Worm (Caenorhabditis elegans) whole organism, mixed stage, embryonic: ENCODE measurements around the gene Y39B6A.37.
"Not testable (repeated sequence)": the region's sequence is repeated elsewhere in the genome, so short reads cannot be mapped to it uniquely, and the experiment has no call there.

Experiments
- M03D4.4 ChIP-seq: sonication (generic microtip); optimal IDR thresholded peaks from 2 replicates; lab custom pipeline; 2017; ENCODE audit warnings: mild to moderate bottlenecking, missing genetic modification characterization, missing compliant biosample characterization
- blmp-1 ChIP-seq: fragments of 150-350 bp; optimal IDR thresholded peaks from 2 replicates; lab custom pipeline; 2014; ENCODE audit warnings: missing biosample characterization, missing genetic modification characterization
- ceh-39 ChIP-seq: fragments of 150-350 bp; optimal IDR thresholded peaks from 2 replicates; lab custom pipeline; 2014; ENCODE audit warnings: missing biosample characterization, missing genetic modification characterization
- ceh-83 ChIP-seq: fragments of 200-800 bp; sonication (Bioruptor generic); optimal IDR thresholded peaks from 2 replicates; lab custom pipeline; 2018; ENCODE audit warnings: mild to moderate bottlenecking, missing genetic modification characterization, missing compliant biosample characterization
- ces-1 ChIP-seq: fragments of 150-350 bp; optimal IDR thresholded peaks from 2 replicates; lab custom pipeline; 2014; ENCODE audit warnings: missing biosample characterization, missing genetic modification reagents, missing genetic modification characterization
- drap-1 ChIP-seq: fragments of 200-800 bp; sonication (Bioruptor generic); optimal IDR thresholded peaks from 3 replicates; lab custom pipeline; 2018; ENCODE audit warnings: mild to moderate bottlenecking, missing genetic modification characterization, missing compliant biosample characterization
- flh-1 ChIP-seq: fragments of 200-800 bp; sonication (Bioruptor generic); optimal IDR thresholded peaks from 2 replicates; lab custom pipeline; 2018; ENCODE audit warnings: mild to moderate bottlenecking, missing genetic modification characterization, moderate library complexity, missing compliant biosample characterization
- ham-2 ChIP-seq: fragments of 200-800 bp; sonication (Bioruptor generic); optimal IDR thresholded peaks from 2 replicates; lab custom pipeline; 2018; ENCODE audit warnings: mild to moderate bottlenecking, missing genetic modification characterization, missing compliant biosample characterization
- hlh-1 ChIP-seq: fragments of 150-350 bp; optimal IDR thresholded peaks from 2 replicates; lab custom pipeline; 2014; ENCODE audit warnings: missing biosample characterization, missing genetic modification reagents, missing genetic modification characterization
- lin-13 ChIP-seq: fragments of 150-350 bp; optimal IDR thresholded peaks from 2 replicates; lab custom pipeline; 2014; ENCODE audit warnings: missing biosample characterization, missing genetic modification characterization
- lin-32 ChIP-seq: fragments of 200-800 bp; sonication (Bioruptor generic); optimal IDR thresholded peaks from 2 replicates; lab custom pipeline; 2018; ENCODE audit warnings: mild to moderate bottlenecking, missing genetic modification characterization, missing compliant biosample characterization
- lsy-2 ChIP-seq: fragments of 150-350 bp; optimal IDR thresholded peaks from 2 replicates; lab custom pipeline; 2014; ENCODE audit warnings: missing biosample characterization, missing genetic modification characterization
- mab-5 ChIP-seq: fragments of 150-350 bp; optimal IDR thresholded peaks from 2 replicates; lab custom pipeline; 2014; ENCODE audit warnings: missing biosample characterization, missing genetic modification characterization
- mep-1 ChIP-seq: fragments of 150-350 bp; optimal IDR thresholded peaks from 2 replicates; lab custom pipeline; 2017; ENCODE audit warnings: missing biosample characterization, missing genetic modification reagents, missing genetic modification characterization, inconsistent platforms
- mls-2 ChIP-seq: sonication (generic microtip); optimal IDR thresholded peaks from 2 replicates; lab custom pipeline; 2016; ENCODE audit warnings: mild to moderate bottlenecking, missing genetic modification characterization, moderate library complexity, missing compliant biosample characterization
- nhr-12 ChIP-seq: fragments of 150-350 bp; optimal IDR thresholded peaks from 2 replicates; lab custom pipeline; 2014; ENCODE audit warnings: missing biosample characterization, missing genetic modification characterization
- nhr-2 ChIP-seq: fragments of 150-350 bp; optimal IDR thresholded peaks from 2 replicates; lab custom pipeline; 2014; ENCODE audit warnings: missing biosample characterization, missing genetic modification characterization
- nhr-237 ChIP-seq: fragments of 150-350 bp; optimal IDR thresholded peaks from 2 replicates; lab custom pipeline; 2014; ENCODE audit warnings: missing biosample characterization, missing genetic modification characterization
- nhr-28 ChIP-seq: fragments of 150-350 bp; optimal IDR thresholded peaks from 2 replicates; lab custom pipeline; 2014; ENCODE audit warnings: missing biosample characterization, missing genetic modification characterization
- nhr-76 ChIP-seq: sonication (generic microtip); optimal IDR thresholded peaks from 2 replicates; lab custom pipeline; 2017; ENCODE audit warnings: missing biosample characterization, missing genetic modification characterization
- sem-2 ChIP-seq: fragments of 200-800 bp; sonication (Bioruptor generic); optimal IDR thresholded peaks from 2 replicates; lab custom pipeline; 2018; ENCODE audit warnings: mild to moderate bottlenecking, missing genetic modification characterization, missing compliant biosample characterization
- snpc-4 ChIP-seq: fragments of 150-350 bp; optimal IDR thresholded peaks from 2 replicates; lab custom pipeline; 2014; ENCODE audit warnings: missing biosample characterization, missing genetic modification characterization
- sptf-1 ChIP-seq: sonication (generic microtip); optimal IDR thresholded peaks from 2 replicates; lab custom pipeline; 2017; ENCODE audit warnings: mild to moderate bottlenecking, missing genetic modification characterization, moderate library complexity, missing compliant biosample characterization
- tbx-8 ChIP-seq: fragments of 200-800 bp; sonication (Bioruptor generic); optimal IDR thresholded peaks from 2 replicates; lab custom pipeline; 2018; ENCODE audit warnings: mild to moderate bottlenecking, missing genetic modification characterization, moderate library complexity, missing compliant biosample characterization
- unc-120 ChIP-seq: sonication (generic microtip); optimal IDR thresholded peaks from 2 replicates; lab custom pipeline; 2017; ENCODE audit warnings: missing genetic modification characterization, missing compliant biosample characterization; ENCODE audit not compliant: poor library complexity, severe bottlenecking
- unc-39 ChIP-seq: fragments of 150-350 bp; optimal IDR thresholded peaks from 2 replicates; lab custom pipeline; 2014; ENCODE audit warnings: missing biosample characterization, missing genetic modification characterization
- unc-62 ChIP-seq: fragments of 150-350 bp; optimal IDR thresholded peaks from 2 replicates; lab custom pipeline; 2014; ENCODE audit warnings: missing biosample characterization, missing genetic modification reagents, missing genetic modification characterization
- ztf-11 ChIP-seq: fragments of 150-350 bp; optimal IDR thresholded peaks from 2 replicates; lab custom pipeline; 2014; ENCODE audit warnings: missing biosample characterization, missing genetic modification characterization

Y39B6A.37 gene

ce11 chrV:19001656-19002055 lies 11.0 kb downstream of the Y39B6A.37 start, which contains the start of gene Y39B6A.33:
TSS of gene Y39B6A.33 (plus strand) at chrV:19001956.
- TF ChIP-seq flh-1 (GFP tag; lab: Kevin White, UChicago) (no peak), ceh-83 (GFP tag; lab: Kevin White, UChicago) (no peak), unc-62 (GFP tag; lab: Kevin White, UChicago) (no peak), ceh-39 (tag; lab: Kevin White, UChicago) (no peak), nhr-76 (no peak), ham-2 (GFP tag; lab: Kevin White, UChicago) (no peak), ces-1 (GFP tag; lab: Kevin White, UChicago) (no peak)

DNA sequence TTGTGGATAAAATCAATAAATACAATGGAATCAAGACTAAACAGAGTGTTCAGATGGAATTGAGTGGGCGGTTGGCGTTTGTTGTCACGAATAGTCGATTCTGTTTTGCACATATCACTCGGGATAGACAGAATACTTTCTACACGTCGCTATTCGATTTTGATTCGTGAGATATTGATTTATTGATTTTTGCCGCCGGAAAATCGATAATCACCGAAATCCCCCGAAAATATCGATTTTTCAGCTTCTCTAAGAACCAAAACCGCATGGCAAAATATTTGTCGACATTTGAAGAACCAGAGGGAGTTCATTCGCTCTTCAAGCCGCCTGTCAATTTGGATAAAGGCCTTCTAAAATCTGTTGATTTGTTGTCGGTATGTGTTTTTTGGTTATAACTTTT lies 19.8 kb downstream of the Y39B6A.37 start:
- TF ChIP-seq nhr-12, result no peak
- TF ChIP-seq flh-1 (GFP tag; lab: Kevin White, UChicago), result no peak
- TF ChIP-seq ztf-11 (tag; lab: Kevin White, UChicago), result no peak
- no peak for TF ChIP-seq lin-32

ce11 chrV:19013215-19013614 lies 22.6 kb downstream of the Y39B6A.37 start:
- no peak for TF ChIP-seq mab-5
- no peak for TF ChIP-seq sptf-1 (tag; lab: Kevin White, UChicago)
- TF ChIP-seq sem-2 (GFP tag; lab: Kevin White, UChicago), result no peak
- no peak for TF ChIP-seq tbx-8
- TF ChIP-seq nhr-28 (tag; lab: Kevin White, UChicago), result no peak
- no peak for TF ChIP-seq flh-1 (GFP tag; lab: Kevin White, UChicago)
- TF ChIP-seq lin-13 (tag; lab: Kevin White, UChicago), result no peak
- TF ChIP-seq ceh-39 (tag; lab: Kevin White, UChicago), result no peak
- TF ChIP-seq nhr-2 (tag; lab: Kevin White, UChicago), result no peak

ce11 chrV:19014273-19014672 lies 23.6 kb downstream of the Y39B6A.37 start, which contains the start of gene Y39B6A.30:
TSS of gene Y39B6A.30 (plus strand) at chrV:19014573.
- TF ChIP-seq mls-2; ztf-11 (tag; lab: Kevin White, UChicago); lsy-2 (tag; lab: Kevin White, UChicago): not testable (repeated sequence)

- TF ChIP-seq drap-1 (GFP tag; lab: Kevin White, UChicago) (no peak), ceh-83 (GFP tag; lab: Kevin White, UChicago) (no peak), nhr-28 (tag; lab: Kevin White, UChicago) (no peak), M03D4.4 (tag; lab: Kevin White, UChicago) (no peak), sptf-1 (tag; lab: Kevin White, UChicago) (no peak), nhr-2 (tag; lab: Kevin White, UChicago) (no peak), nhr-237 (no peak), unc-39 (tag; lab: Kevin White, UChicago) (no peak), lin-13 (tag; lab: Kevin White, UChicago) (no peak)
Measured at ce11 chrV:19019239-19019638, 28.6 kb downstream of the Y39B6A.37 start.

DNA sequence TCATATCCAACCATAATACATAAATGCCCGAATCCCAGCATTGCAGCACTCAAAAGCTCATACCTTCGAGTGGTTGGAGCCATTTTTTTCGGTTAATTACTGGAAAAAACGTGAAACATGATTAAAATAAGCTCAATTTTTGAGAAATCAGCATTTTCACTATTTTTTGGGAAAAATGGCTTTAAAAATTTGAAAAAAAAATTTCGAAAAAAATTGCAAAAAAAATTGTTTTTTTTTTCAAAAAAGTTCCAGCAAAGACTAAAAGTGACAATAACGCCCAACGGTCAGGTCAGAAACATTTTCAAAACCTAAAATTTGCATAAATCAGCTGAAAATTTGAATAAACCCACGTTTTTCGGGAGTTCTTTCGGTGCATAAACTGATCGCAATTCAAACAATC lies 34.0 kb downstream of the Y39B6A.37 start, which contains the start of gene Y39B6A.29:
Y39B6A.29 (minus strand) TSS at position 101 of the 400 bp plus-strand sequence.
- no peak for TF ChIP-seq flh-1 (GFP tag; lab: Kevin White, UChicago)
- no peak for TF ChIP-seq nhr-76
- TF ChIP-seq ces-1 (GFP tag; lab: Kevin White, UChicago), result no peak
- no peak for TF ChIP-seq hlh-1 (tag; lab: Kevin White, UChicago)
- TF ChIP-seq unc-120 (tag; lab: Kevin White, UChicago), result no peak
- TF ChIP-seq unc-39 (tag; lab: Kevin White, UChicago), result no peak
- TF ChIP-seq mep-1, result no peak
- TF ChIP-seq nhr-2 (tag; lab: Kevin White, UChicago), result no peak
- TF ChIP-seq snpc-4 (tag; lab: Kevin White, UChicago), result no peak
- TF ChIP-seq lsy-2 (tag; lab: Kevin White, UChicago), result no peak
- TF ChIP-seq, all 35 proteins: peak for 0

DNA sequence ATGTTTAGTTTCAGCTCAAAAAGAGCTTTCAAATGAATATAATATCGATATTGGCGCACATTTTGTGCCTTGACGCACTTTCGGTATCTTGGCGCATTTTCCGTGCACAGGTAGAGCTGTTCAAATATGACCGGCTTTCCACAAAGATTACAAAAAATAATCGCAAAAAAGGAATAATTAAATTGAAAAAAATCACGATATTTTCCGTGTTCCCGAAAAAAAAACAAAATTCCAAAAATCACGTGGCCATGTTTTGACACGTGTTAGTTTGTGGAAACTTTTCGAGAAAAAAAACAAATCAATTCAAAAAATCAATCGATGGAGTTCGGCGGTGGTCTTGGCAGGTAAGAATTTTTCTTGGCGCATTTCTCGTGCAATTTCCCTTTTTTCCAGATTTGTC lies 35.5 kb downstream of the Y39B6A.37 start, which contains the start of gene Y39B6A.25:
Y39B6A.25 (plus strand) TSS at position 301 of the 400 bp plus-strand sequence.
- TF ChIP-seq mep-1 (no peak), mab-5 (no peak), lin-32 (no peak), nhr-12 (no peak), ceh-83 (GFP tag; lab: Kevin White, UChicago) (no peak), ceh-39 (tag; lab: Kevin White, UChicago) (no peak), blmp-1 (tag; lab: Kevin White, UChicago) (no peak)
